Fruit fly (Drosophila melanogaster): ENCODE measurements around the gene CG9147.
A peak's percentile ranks its signal among the peaks of the same experiment; 100 is the strongest.

Gene CG9147

dm6 chr2L:6068544-6069251, 2.9 kb downstream of the CG9147 start, which contains the start of the genes CG9150 and Pfdn1 (continued):
- no peak for TF ChIP-seq Side (GFP tag; optimal IDR thresholded peaks at IDR 0.05)
- TF ChIP-seq Vsx1 (GFP tag; optimal IDR thresholded peaks at IDR 0.05): no peak
- no peak for TF ChIP-seq CG4707 (GFP tag; optimal IDR thresholded peaks at IDR 0.05)
- no peak for TF ChIP-seq mirr (GFP tag; optimal IDR thresholded peaks at IDR 0.05)
- peak; percentile 93 for TF ChIP-seq sqz (GFP tag; optimal IDR thresholded peaks at IDR 0.05)
- no peak for TF ChIP-seq CG2712 (tag; optimal IDR thresholded peaks at IDR 0.05)
- no peak for TF ChIP-seq Mes4 (GFP tag; optimal IDR thresholded peaks at IDR 0.05)
- peak; percentile 26 for TF ChIP-seq trem (tag; optimal IDR thresholded peaks at IDR 0.05)
- TF ChIP-seq CG6791 (GFP tag; IDR thresholded peaks at IDR 0.05; ENCODE audit: partially characterized antibody): peak; percentile 85
- TF ChIP-seq CG4617 (GFP tag; optimal IDR thresholded peaks at IDR 0.05; ENCODE audit: borderline replicate concordance): peak; percentile 61
- TF ChIP-seq C15 (GFP tag; IDR thresholded peaks at IDR 0.05): no peak
- no peak for TF ChIP-seq D (optimal IDR thresholded peaks at IDR 0.05)
- TF ChIP-seq D (GFP tag; optimal IDR thresholded peaks at IDR 0.05): no peak
- TF ChIP-seq gfzf (GFP tag; optimal IDR thresholded peaks at IDR 0.05): peak; percentile 17
- peak; percentile 25 for TF ChIP-seq CG2120 (GFP tag; optimal IDR thresholded peaks at IDR 0.05)
- no peak for TF ChIP-seq onecut (GFP tag; IDR thresholded peaks at IDR 0.05)
- TF ChIP-seq HmgD (GFP tag; optimal IDR thresholded peaks at IDR 0.05): no peak
- peak; percentile 77 for TF ChIP-seq MBD-R2 (GFP tag; IDR thresholded peaks at IDR 0.05)
- TF ChIP-seq Rfx (GFP tag; IDR thresholded peaks at IDR 0.05): peak; percentile 48
- TF ChIP-seq Pdp1 (GFP tag; optimal IDR thresholded peaks at IDR 0.05): peak in 1 of 2 experiments; percentile 19
- no peak for TF ChIP-seq cas (GFP tag; IDR thresholded peaks at IDR 0.05)
- TF ChIP-seq hb (GFP tag; IDR thresholded peaks at IDR 0.05; ENCODE audit: partially characterized antibody): peak; percentile 60; the same call in 2 of the 3 replicates
- no peak for TF ChIP-seq CG12071 (GFP tag; optimal IDR thresholded peaks at IDR 0.05)
- TF ChIP-seq prd (optimal IDR thresholded peaks at IDR 0.05): no peak
- no peak for TF ChIP-seq prd (GFP tag; IDR thresholded peaks at IDR 0.05)
- TF ChIP-seq CG13287 (GFP tag; IDR thresholded peaks at IDR 0.05; ENCODE audit: partially characterized antibody): peak; percentile 93
- TF ChIP-seq tgo (GFP tag; IDR thresholded peaks at IDR 0.05): no peak
- TF ChIP-seq Chrac-16 (GFP tag; optimal IDR thresholded peaks at IDR 0.05): no peak
- TF ChIP-seq E2f2 (GFP tag; IDR thresholded peaks at IDR 0.05): peak; percentile 95
- TF ChIP-seq jigr1 (GFP tag; IDR thresholded peaks at IDR 0.05): no peak
- no peak for TF ChIP-seq E2f1 (GFP tag; IDR thresholded peaks at IDR 0.05)
- TF ChIP-seq CG6765 (GFP tag; optimal IDR thresholded peaks at IDR 0.05): no peak
- TF ChIP-seq ssp (GFP tag; IDR thresholded peaks at IDR 0.05): no peak
- no peak for TF ChIP-seq CG5180 (GFP tag; optimal IDR thresholded peaks at IDR 0.05)
- TF ChIP-seq CG9876 (GFP tag; optimal IDR thresholded peaks at IDR 0.05): no peak
- TF ChIP-seq repo (GFP tag; optimal IDR thresholded peaks at IDR 0.05): no peak
- peak; percentile 87 for TF ChIP-seq CG14860 (GFP tag; IDR thresholded peaks at IDR 0.05; ENCODE audit: partially characterized antibody)
- no peak for TF ChIP-seq Abd-B (GFP tag; optimal IDR thresholded peaks at IDR 0.05)
- TF ChIP-seq BEAF-32 (GFP tag; optimal IDR thresholded peaks at IDR 0.05): peak; percentile 86
- TF ChIP-seq grn (GFP tag; optimal IDR thresholded peaks at IDR 0.05): no peak
- no peak for TF ChIP-seq CG11695 (GFP tag; IDR thresholded peaks at IDR 0.05)
- TF ChIP-seq bigmax (GFP tag; optimal IDR thresholded peaks at IDR 0.05): no peak
- TF ChIP-seq CG9437 (GFP tag; optimal IDR thresholded peaks at IDR 0.05): no peak
- TF ChIP-seq NK7.1 (GFP tag; optimal IDR thresholded peaks at IDR 0.05): no peak
- no peak for TF ChIP-seq fd64A (GFP tag; optimal IDR thresholded peaks at IDR 0.05)
- TF ChIP-seq Hr39 (optimal IDR thresholded peaks at IDR 0.05): no peak
- no peak for TF ChIP-seq NfI (GFP tag; optimal IDR thresholded peaks at IDR 0.05)
- TF ChIP-seq CG10979 (tag; optimal IDR thresholded peaks at IDR 0.05): no peak
- no peak for TF ChIP-seq Nf-YA (GFP tag; IDR thresholded peaks at IDR 0.05)
- TF ChIP-seq Dll (GFP tag; IDR thresholded peaks at IDR 0.05; ENCODE audit: partially characterized antibody): peak; percentile 89
- no peak for TF ChIP-seq Atf6 (GFP tag; IDR thresholded peaks at IDR 0.05)

Data from whole organism, embryonic.